2 worm cellular contexts compared by ENCODE assay signal in genomic region chrIV:1440094-1440493, ce11.
A peak's percentile ranks its signal among the peaks of the same experiment; 100 is the strongest.
TF ChIP-seq lines count a peak whose summit lies in the region.

No protein-coding gene starts in this region.

TF ChIP-seq in whole organism, L4 larva, 104 proteins besides CTCF, POLR2A, EP300 and RAD21:
- peak; percentile 62; the same call in 1 of the 2 replicates for TF ChIP-seq set-16 (GFP tag; IDR thresholded peaks at IDR 0.05; lab: Robert Waterston, UW)

TF ChIP-seq in whole organism, young adult, 124 proteins besides CTCF, POLR2A, EP300 and RAD21:
- TF ChIP-seq hsf-1 (GFP tag; IDR thresholded peaks at IDR 0.05; lab: Robert Waterston, UW) = peak; percentile 94
- 0 out of 2 replicates have a peak, but pooled peaks have one; percentile 13 for TF ChIP-seq Y79H2A.3 (GFP tag; conservative IDR thresholded peaks at IDR 0.05; lab: Robert Waterston, UW)
- 0 out of 2 replicates have a peak, but pooled peaks have one; percentile 13 for TF ChIP-seq ztf-25 (GFP tag; IDR thresholded peaks at IDR 0.05; lab: Robert Waterston, UW)
- TF ChIP-seq ekl-4 (GFP tag; IDR thresholded peaks at IDR 0.05; lab: Robert Waterston, UW) = 0 out of 2 replicates have a peak, but pooled peaks have one; percentile 28
- peak; percentile 20; the same call in 1 of the 2 replicates for TF ChIP-seq F33H1.4 (GFP tag; IDR thresholded peaks at IDR 0.05; lab: Robert Waterston, UW)
